Worm (Caenorhabditis elegans): ENCODE measurements around the gene C14B9.8.

Gene C14B9.8

DNA sequence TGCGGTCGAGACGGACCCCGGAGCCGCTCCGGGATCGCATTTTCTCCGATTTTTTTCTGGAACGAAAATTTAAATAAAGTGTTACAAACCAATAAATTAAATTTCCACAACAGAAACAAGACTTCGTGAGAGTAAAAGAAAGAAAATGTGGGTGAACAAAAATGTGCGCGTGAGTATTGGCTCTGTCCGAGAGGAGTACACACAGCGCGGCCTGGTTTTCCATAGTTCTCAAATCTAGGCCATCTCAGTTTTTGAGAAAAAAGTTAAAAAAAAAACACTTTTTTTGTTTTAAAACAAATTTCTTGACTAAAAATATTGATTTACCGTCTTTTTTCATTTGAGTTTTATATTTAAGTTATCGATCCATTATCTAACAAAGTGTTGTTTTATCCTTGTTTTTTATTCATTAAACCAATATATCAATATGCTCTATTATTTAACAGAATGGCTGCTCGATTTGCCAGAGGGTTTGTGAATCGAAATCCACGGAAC is at the start of gene C14B9.8, which contains the start of gene mrpl-18:
Gene C14B9.8, minus strand, starts transcription at position 56 of the 492 bp plus-strand sequence.
Gene mrpl-18, plus strand, starts transcription at position 442 of the 492 bp plus-strand sequence.
- TF ChIP-seq unc-62 (GFP tag; optimal IDR thresholded peaks at IDR 0.05), result no peak

DNA sequence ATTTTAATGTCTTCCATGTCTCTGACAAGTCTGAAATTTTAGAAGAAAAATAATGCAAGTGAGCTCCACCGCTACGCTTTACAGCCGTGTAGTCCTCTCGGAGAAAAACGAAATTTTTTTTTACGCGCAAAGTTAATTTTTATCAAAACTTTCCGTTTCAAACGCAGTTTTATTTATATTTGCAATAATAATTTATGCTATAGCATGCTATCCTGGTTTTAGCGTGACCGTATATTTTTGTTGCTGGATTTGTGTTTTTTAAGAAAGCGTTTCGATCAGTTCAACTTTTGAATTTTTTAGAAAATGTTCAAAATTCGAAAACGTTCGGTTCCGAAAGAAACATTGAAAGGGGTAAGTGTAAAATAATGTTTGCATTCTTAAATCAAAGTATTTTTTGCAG is 47.3 kb upstream of the C14B9.8 start, which contains the start of gene C50C3.1:
Gene C50C3.1, plus strand, starts transcription at position 301 of the 400 bp plus-strand sequence.
- no peak for TF ChIP-seq unc-62 (GFP tag; optimal IDR thresholded peaks at IDR 0.05)

DNA sequence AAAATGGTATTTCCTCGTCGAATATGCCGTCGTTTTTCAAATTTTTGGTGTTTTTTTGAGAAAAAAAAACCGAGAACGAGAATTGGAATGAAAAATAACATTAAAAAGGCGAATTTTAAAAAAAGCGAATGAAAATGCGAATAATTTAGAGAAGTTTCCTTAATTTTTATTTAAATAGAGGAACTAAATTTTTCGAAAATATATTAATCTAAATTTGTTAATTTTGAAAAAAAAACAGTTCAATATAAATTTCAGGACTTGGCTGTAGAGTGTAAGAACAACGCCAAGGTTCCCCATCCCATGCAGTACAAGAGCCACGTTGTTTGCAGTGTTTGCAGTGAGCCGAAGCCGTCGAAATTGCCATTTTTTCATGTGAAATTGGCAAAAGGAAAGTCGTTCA is 46.1 kb upstream of the C14B9.8 start, which contains the start of gene C50C3.19:
Gene C50C3.19, plus strand, starts transcription at position 301 of the 400 bp plus-strand sequence.
- no peak for TF ChIP-seq unc-62 (GFP tag; optimal IDR thresholded peaks at IDR 0.05)

DNA sequence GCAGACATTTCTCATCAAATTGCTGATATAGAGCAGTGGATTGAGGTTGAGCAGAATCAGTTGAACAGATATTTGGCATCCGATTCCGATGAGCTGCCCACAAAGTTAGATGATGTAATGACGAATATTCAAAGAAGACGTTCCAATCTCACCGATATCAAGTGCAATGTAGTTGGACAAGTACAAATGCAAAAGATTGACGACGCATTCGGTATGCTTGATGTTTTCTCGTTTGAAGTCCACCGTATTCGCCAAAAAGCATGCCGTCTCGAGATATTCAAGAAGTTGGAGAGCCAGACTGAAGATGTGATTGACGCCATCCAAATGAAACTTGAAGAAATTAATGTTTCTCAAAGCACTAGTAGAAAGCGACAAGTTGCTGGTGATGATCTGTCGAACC is 40.7 kb upstream of the C14B9.8 start:
- no peak for TF ChIP-seq unc-62 (GFP tag; optimal IDR thresholded peaks at IDR 0.05)

DNA sequence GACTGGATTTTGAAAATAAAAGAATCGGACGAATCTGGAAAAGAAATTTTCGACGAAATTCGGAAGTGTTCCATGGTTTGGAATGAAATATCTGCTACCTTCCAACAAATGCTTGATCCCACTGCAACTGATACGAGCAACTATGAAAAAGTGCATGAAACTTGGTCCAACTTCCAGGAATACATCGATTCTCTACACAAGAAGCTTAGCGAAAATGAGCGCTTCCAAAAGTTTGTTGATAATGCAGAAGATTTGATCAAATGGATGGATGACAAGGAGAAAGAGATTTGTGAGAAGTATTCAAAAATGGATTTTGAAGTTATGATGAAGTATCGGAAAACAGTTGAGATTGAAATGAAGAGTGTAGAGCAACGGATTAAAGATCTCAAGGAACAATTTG is 38.1 kb upstream of the C14B9.8 start:
- no peak for TF ChIP-seq unc-62 (GFP tag; optimal IDR thresholded peaks at IDR 0.05)

DNA sequence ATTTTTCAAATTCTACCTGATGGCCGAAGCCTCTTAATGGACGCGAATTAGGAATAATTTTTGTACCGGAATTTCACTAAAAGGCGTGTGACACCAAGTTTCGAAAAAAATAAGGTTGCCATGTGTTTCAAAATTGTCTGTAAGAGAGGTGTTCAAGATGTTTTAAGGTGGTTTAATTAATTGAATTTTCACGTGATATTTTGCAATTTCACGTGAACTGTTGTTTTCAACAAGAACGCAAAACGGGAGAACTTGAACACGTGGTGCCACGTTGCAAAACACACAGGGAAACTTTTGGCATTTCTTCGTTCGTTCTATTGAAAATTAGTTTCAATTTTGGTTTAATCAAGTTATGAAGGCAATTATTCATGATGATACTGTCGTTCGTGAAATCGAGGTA is 37.2 kb upstream of the C14B9.8 start, which contains the start of gene spc-2:
Gene spc-2, plus strand, starts transcription at position 301 of the 400 bp plus-strand sequence.
- TF ChIP-seq unc-62 (GFP tag; optimal IDR thresholded peaks at IDR 0.05), result no peak

DNA sequence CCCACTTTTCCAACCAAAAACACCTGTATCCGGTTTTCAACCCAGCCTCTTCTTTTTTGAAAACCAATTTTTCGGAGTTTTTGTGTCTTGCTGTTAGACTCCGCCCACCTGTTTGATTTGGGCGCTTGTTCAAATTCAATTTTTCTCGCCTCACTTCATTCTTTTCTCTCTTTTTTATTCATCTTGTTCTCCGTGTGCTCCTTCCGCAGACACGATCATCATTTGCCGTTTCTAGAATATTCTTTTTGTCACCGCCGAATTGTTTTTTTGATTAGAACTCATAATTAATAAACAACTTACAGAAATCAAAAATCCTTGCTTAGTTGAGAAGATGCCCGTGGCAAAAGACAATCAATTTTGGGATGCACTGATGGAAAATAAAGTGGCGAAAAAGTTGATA is 34.5 kb upstream of the C14B9.8 start, which contains the start of gene C50C3.5:
Gene C50C3.5, plus strand, starts transcription at position 301 of the 400 bp plus-strand sequence.
- TF ChIP-seq unc-62 (GFP tag; optimal IDR thresholded peaks at IDR 0.05), result no peak

DNA sequence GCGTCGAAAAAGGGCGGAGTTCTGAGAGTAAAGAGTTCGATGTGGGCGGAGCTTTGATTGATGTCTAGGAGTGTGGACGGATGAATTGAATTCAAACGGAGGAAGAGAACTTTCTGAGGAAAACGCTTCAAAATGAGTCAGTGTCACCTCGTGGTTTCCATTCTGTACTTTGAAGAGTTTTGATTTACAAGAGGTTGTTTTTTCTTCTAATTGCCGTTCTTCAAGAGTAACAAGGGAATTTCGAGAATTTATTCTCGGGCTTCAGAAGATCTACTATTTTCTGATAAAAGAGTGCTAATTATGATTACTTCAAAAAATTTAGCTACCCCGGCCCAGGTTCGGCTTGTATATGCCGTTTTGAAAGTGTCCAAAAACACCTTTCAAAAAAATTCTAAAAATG is 31.8 kb upstream of the C14B9.8 start, which contains the start of gene C50C3.12:
Gene C50C3.12, plus strand, starts transcription at position 301 of the 400 bp plus-strand sequence.
- no peak for TF ChIP-seq unc-62 (GFP tag; optimal IDR thresholded peaks at IDR 0.05)

DNA sequence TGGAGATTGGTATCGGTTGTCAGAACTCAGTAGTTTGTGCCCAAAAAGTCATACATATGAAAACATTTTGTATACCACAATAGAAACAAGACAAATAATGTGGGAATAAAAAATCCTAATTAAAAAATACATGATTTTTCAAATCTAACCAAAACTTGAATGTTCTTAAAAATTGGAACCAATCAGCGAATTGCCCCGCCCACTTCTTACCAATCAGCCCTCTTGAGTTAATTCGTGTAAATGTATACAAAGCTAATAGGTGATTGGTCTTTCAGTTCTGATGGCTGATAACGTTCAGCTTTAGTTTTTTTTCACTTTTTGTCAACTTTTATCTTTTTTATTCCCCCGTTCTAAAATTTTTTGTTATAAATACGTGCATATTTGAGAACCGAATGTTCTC is 30.8 kb upstream of the C14B9.8 start:
- TF ChIP-seq unc-62 (GFP tag; optimal IDR thresholded peaks at IDR 0.05), result no peak

DNA sequence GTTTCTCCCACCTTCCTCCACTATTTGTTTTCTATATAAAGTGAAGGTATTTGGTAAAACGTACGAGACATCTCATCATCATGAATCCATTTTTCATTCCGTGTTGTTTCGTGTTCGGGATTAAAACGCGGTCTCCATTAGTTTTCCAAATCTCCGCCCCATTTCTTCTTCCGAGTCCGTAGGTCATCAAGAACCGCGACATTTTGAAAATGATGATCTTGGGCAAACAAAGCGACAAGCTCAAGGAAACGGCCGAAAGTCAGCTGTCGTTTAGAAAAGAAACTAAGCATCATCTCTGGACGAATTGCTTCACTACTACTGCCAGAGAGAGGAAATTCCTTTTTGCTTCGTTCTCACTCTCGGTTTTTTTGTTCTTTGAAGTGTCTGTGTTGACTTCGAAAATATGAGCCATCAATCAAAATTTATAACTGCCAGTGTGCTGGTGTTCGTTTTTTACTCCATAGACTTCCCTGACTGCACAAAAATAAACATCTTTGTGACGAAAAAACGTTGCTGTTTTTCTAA is 28.2 kb upstream of the C14B9.8 start:
- TF ChIP-seq unc-62 (GFP tag; optimal IDR thresholded peaks at IDR 0.05), result no peak

DNA sequence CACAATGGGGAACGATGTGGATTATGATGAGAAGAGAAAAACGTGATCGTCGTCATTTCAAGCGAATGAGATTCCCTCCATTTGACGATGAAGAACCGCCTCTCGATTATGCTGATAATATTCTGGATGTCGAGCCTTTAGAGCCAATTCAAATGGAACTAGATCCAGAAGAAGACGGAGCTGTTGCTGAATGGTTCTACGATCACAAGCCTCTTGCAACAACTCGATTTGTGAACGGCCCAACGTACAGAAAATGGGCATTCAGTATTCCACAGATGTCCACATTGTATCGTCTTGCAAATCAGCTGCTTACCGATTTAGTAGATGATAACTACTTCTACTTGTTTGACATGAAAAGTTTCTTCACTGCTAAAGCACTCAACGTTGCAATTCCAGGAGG is 20.3 kb upstream of the C14B9.8 start:
- no peak for TF ChIP-seq unc-62 (GFP tag; optimal IDR thresholded peaks at IDR 0.05)

DNA sequence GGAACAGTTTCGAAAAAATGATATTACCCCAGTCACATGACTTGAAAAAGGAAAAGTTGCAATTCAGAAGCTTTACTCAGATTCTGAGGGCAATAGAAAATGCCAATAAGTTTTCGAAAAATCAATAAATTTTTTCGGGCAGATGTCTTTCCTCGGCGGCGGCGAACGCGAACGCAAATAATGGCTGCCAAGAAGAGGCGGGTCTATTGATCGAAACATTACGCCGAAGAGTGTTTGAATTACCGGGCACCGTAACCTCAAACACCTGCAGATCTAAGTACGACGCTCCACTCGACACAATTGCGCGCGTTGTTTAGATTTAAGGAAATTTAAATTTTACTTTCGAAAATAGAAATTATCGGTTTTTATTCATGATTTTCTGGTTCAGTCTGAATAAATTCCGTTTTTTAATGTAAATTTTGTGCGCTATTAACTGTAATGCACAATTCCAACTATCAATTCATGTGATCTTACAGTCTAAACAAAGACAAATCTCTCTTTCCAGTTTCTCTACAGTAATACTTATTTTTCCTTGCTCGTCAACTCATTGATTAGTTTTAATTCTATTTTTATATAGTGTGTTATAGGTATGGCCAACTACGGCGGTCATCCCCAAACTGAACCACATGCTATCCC is 19.5 kb upstream of the C14B9.8 start, which contains the start of gene prp-8:
Gene prp-8, plus strand, starts transcription at position 586 of the 636 bp plus-strand sequence.
- no peak for TF ChIP-seq unc-62 (GFP tag; optimal IDR thresholded peaks at IDR 0.05)

DNA sequence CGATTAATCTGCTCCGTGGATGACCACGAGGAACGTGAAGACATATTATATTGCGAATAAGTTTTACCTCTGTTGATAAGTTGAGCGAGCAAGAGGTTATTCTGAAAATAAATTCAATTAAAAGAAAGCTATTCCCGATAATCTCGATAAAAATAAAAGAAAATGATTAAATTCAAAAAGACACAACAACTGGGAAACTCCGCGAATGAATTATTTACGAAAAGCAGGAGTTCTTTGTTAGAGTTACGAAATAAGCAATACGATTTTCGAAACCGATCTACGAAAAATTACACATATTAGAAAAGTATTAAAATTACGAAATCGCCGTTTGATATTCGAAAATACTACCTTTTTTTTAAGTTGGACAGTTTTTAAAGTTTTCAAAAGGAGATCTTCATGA is 18.9 kb upstream of the C14B9.8 start, which contains the start of gene bath-42:
Gene bath-42, minus strand, starts transcription at position 101 of the 400 bp plus-strand sequence.
- TF ChIP-seq unc-62 (GFP tag; optimal IDR thresholded peaks at IDR 0.05), result no peak

DNA sequence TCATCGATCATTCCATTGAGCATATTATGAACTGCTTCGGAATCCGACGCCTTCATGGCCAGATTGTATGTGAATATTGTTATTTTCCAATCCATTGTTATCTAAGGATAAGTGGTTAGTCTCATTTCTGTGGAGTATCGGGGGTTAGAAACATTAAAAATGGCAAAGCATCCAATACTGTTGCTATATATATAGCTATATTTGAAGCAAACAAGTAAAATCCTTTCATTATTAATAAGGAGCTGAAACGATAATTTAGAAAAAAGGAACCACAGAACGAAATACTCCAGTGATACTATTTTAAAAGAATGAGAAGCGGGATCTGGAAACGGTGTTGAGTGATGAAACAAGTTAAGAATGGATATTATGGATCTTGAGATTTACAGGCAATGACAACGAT is 16.8 kb upstream of the C14B9.8 start, which contains the start of gene inpp-5K:
Gene inpp-5K, minus strand, starts transcription at position 101 of the 400 bp plus-strand sequence.
- TF ChIP-seq unc-62 (GFP tag; optimal IDR thresholded peaks at IDR 0.05), result no peak

DNA sequence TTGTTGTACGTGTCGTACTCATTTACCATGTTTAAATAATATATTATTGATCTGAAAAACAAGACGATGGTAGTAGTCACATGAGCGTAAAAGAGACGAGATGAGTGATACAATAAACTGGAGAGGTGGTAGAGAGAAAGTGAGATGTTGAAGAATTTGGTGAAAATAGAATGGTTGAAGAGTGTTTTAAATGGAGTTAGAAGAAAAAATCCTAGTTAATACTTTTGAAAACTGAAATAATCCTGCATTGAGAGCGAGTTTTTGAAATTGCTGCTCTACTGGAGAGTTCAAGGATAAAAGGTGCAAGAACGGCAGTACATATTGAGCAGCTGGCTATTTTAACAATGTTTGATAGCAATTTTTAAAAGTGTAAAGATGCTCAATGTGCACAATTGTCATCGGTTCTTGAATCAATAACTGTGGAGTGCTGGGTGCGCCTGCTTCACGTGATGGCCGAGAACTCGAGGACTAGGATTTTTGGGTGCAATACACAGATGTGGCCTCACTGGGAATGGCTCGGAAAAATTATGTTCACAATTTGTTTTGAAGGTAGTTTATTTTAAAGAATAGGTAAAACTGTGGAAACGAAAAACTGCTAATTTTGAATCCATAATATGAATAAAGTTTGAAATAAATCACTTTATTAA is 13.8 kb upstream of the C14B9.8 start, which contains the start of gene atg-13:
Gene atg-13, minus strand, starts transcription at position 51 of the 647 bp plus-strand sequence.
- no peak for TF ChIP-seq unc-62 (GFP tag; optimal IDR thresholded peaks at IDR 0.05)

DNA sequence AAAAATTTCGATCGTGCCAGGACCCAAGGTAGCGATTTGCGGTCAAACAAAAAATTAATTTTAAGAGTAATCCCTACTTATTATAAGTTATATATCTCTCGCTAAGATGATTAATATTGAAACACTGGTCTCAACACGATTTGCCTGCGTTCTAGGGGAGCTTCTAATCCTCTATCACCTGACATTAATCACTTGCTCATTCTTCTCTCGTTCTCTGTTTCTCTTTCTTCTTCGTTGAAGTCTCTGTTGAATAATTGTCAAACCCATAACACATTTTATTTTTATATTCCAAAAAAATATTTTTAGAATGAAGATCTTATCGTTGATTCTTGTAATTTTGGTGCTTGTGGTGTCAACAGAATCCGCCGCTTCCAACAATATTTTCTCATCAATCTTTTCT is 10.7 kb upstream of the C14B9.8 start, which contains the start of gene D2007.1:
Gene D2007.1, plus strand, starts transcription at position 301 of the 400 bp plus-strand sequence.
- no peak for TF ChIP-seq unc-62 (GFP tag; optimal IDR thresholded peaks at IDR 0.05)
